Fruit fly (Drosophila melanogaster): ENCODE data around the gene Ubc2.

The Ubc2 gene

DNA sequence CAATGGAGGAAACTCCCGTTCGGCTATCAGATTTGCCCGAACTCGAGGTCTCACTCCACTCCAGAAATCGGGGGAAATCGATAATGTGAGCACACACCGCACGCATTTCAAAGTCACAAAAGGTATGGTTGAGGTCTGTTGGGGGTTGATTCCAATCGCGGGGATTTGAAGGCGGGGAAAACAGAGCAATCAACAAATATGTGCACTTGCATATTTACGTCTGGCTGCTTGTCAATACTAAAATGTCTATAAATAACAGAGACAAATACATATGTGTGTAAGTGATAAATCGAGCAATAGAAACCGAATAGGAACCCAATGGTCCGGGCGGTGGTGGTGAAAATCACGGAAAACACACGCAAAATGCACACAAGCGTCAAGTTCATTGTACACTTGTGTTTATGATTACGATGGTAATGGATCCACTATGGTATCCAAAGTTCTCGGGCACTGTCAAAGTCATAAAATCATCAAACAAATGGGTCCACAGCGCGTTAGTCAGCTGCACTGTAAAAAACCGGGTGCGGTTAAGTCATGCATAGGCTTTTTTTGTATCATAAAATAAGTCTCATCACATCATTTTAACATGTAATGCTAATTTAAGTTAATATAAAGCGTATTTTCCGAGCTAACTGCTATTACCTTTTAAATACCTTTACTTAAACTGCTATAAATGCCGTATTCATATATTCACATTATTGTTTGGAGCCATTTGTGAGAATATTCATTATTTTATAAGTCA lies 15.8 kb downstream of the Ubc2 start (continued):
- TF ChIP-seq cwo (GFP tag; optimal IDR thresholded peaks at IDR 0.05) = peak; percentile 39
- TF ChIP-seq MTF-1 (GFP tag; optimal IDR thresholded peaks at IDR 0.05; ENCODE audit: borderline replicate concordance) = peak; percentile 92
- TF ChIP-seq mam (GFP tag; optimal IDR thresholded peaks at IDR 0.05) = peak; percentile 38
- TF ChIP-seq Sry-δ (GFP tag; optimal IDR thresholded peaks at IDR 0.05) = peak; percentile 56
- peak; percentile 78; the same call in 1 of the 2 replicates for TF ChIP-seq CG14014 (GFP tag; IDR thresholded peaks at IDR 0.05)
- TF ChIP-seq emc (GFP tag; optimal IDR thresholded peaks at IDR 0.05) = peak; percentile 3
- peak; percentile 64 for TF ChIP-seq CG10267 (tag; optimal IDR thresholded peaks at IDR 0.05)
- peak; percentile 83 for TF ChIP-seq ase (GFP tag; IDR thresholded peaks at IDR 0.05)
- peak; percentile 78; the same call in 1 of the 2 replicates for TF ChIP-seq stc (GFP tag; IDR thresholded peaks at IDR 0.05)
- no peak for TF ChIP-seq D (optimal IDR thresholded peaks at IDR 0.05)
- peak; percentile 93 for TF ChIP-seq D (GFP tag; optimal IDR thresholded peaks at IDR 0.05)
- TF ChIP-seq H15 (GFP tag; IDR thresholded peaks at IDR 0.05) = peak; percentile 81
- peak; percentile 18 for TF ChIP-seq ab (GFP tag; optimal IDR thresholded peaks at IDR 0.05)
- peak; percentile 88 for TF ChIP-seq CG2678 (tag; optimal IDR thresholded peaks at IDR 0.05)
- peak; percentile 84 for TF ChIP-seq CG4707 (GFP tag; optimal IDR thresholded peaks at IDR 0.05)
- peak; percentile 62 for TF ChIP-seq abd-A (tag; optimal IDR thresholded peaks at IDR 0.05)
- peak; percentile 58 for TF ChIP-seq HLH54F (GFP tag; optimal IDR thresholded peaks at IDR 0.05)
- TF ChIP-seq Bdp1 (GFP tag; optimal IDR thresholded peaks at IDR 0.05) = peak; percentile 88
- no peak for TF ChIP-seq br (optimal IDR thresholded peaks at IDR 0.05)
- no peak for TF ChIP-seq Dip3 (GFP tag; optimal IDR thresholded peaks at IDR 0.05)
- TF ChIP-seq fd64A (GFP tag; optimal IDR thresholded peaks at IDR 0.05) = peak; percentile 98
- peak; percentile 48 to 81 for TF ChIP-seq Hr51 (GFP tag; optimal IDR thresholded peaks at IDR 0.05)
- TF ChIP-seq CG4730 (GFP tag; IDR thresholded peaks at IDR 0.05) = peak; percentile 61; the same call in 1 of the 2 replicates
- peak; percentile 91 for TF ChIP-seq lab (GFP tag; optimal IDR thresholded peaks at IDR 0.05)
- TF ChIP-seq CG6175 (GFP tag; IDR thresholded peaks at IDR 0.05) = peak; percentile 55; the same call in 1 of the 3 replicates
- TF ChIP-seq Nf-YA (GFP tag; IDR thresholded peaks at IDR 0.05) = peak; percentile 75
- peak; percentile 97 for TF ChIP-seq CG1603 (tag; optimal IDR thresholded peaks at IDR 0.05)
- no peak for TF ChIP-seq NFAT (GFP tag; IDR thresholded peaks at IDR 0.05)
- TF ChIP-seq Max (GFP tag; optimal IDR thresholded peaks at IDR 0.05) = peak; percentile 81
- peak; percentile 59; the same call in 1 of the 2 replicates for TF ChIP-seq ssp (GFP tag; IDR thresholded peaks at IDR 0.05)
- TF ChIP-seq NC2α (GFP tag; optimal IDR thresholded peaks at IDR 0.05) = peak; percentile 96
- TF ChIP-seq CG1233 (GFP tag; optimal IDR thresholded peaks at IDR 0.05) = peak; percentile 94
- TF ChIP-seq zen2 (GFP tag; IDR thresholded peaks at IDR 0.05; ENCODE audit: partially characterized antibody) = no peak
- TF ChIP-seq eyg (GFP tag; optimal IDR thresholded peaks at IDR 0.05) = peak; percentile 78
- TF ChIP-seq Dbx (GFP tag; IDR thresholded peaks at IDR 0.05) = no peak
- peak; percentile 84 for TF ChIP-seq CG11093 (GFP tag; IDR thresholded peaks at IDR 0.05)
- TF ChIP-seq Usf (GFP tag; optimal IDR thresholded peaks at IDR 0.05) = peak; percentile 78
- TF ChIP-seq pnt (GFP tag; optimal IDR thresholded peaks at IDR 0.05) = peak; percentile 84
- 0 out of 2 replicates have a peak, but pooled peaks have one; percentile 36 for TF ChIP-seq CG43689 (GFP tag; IDR thresholded peaks at IDR 0.05)
- TF ChIP-seq Six4 (GFP tag; optimal IDR thresholded peaks at IDR 0.05) = peak; percentile 85
- peak; percentile 55; the same call in 2 of the 3 replicates for TF ChIP-seq B-H1 (GFP tag; IDR thresholded peaks at IDR 0.05)
- TF ChIP-seq slp2 (GFP tag; optimal IDR thresholded peaks at IDR 0.05) = peak; percentile 50
- no peak for TF ChIP-seq CG42726 (GFP tag; IDR thresholded peaks at IDR 0.05; ENCODE audit: partially characterized antibody)
- no peak for TF ChIP-seq CG2129 (GFP tag; IDR thresholded peaks at IDR 0.05; ENCODE audit: partially characterized antibody)
- peak; percentile 88 for TF ChIP-seq psq (GFP tag; optimal IDR thresholded peaks at IDR 0.05)
- TF ChIP-seq CG31365 (tag; optimal IDR thresholded peaks at IDR 0.05) = peak; percentile 75
- peak; percentile 71 for TF ChIP-seq CG7786 (GFP tag; optimal IDR thresholded peaks at IDR 0.05)
- TF ChIP-seq Neu2 (GFP tag; optimal IDR thresholded peaks at IDR 0.05; ENCODE audit: borderline replicate concordance) = peak; percentile 51
- TF ChIP-seq CG10431 (GFP tag; optimal IDR thresholded peaks at IDR 0.05) = peak; percentile 72

Measured in whole organism, embryonic.